Worm (Caenorhabditis elegans) whole organism, midembryonic: ENCODE data around the gene attf-5.

Experiments used
- flt-1 ChIP-seq: fragments of 200-800 bp; sonication (Bioruptor generic); IDR thresholded peaks from 2 replicates; pipeline ENCODE4 v1.3.6; 2022; ENCODE audit warnings: missing genetic modification characterization, missing compliant biosample characterization
- ztf-23 ChIP-seq: fragments of 200-800 bp; sonication (Bioruptor generic); IDR thresholded peaks from 2 replicates; pipeline ENCODE4 v1.3.6; 2022; ENCODE audit warnings: missing genetic modification reagents, missing genetic modification characterization, missing compliant biosample characterization

DNA sequence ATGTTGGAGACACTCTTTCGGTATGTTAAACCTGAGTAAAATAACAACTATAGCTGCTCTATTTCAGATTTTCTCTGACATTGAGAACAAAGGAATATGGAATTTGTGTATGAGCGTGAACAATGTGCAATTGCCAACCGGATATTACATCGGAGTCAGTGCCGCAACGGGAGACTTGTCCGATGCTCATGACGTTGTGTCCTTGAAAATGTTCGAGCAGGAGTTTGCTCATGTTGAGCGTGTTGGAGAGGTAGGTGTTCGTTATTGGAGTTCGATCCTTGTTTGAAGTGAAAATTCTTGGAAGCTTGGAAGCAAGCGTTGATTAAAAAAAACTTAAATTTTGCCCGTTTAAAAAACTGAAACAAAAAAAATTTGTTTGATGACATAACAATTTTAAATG, 18.6 kb upstream of the attf-5 start:
- no peak for TF ChIP-seq flt-1 (GFP tag; lab: Robert Waterston, UW)
- TF ChIP-seq ztf-23 (GFP tag; lab: Robert Waterston, UW), result no peak
